Worm (Caenorhabditis elegans) whole organism, midembryonic: Measurements from ENCODE around the gene unc-58.
A peak's percentile ranks its signal among the peaks of the same experiment; 100 is the strongest.

ENCODE experiments used
- T22C8.4 ChIP-seq: fragments of 200-800 bp; sonication (Bioruptor generic); IDR thresholded peaks from 2 replicates; pipeline ENCODE4 v1.3.6; 2022; ENCODE audit warnings: missing genetic modification characterization, missing compliant biosample characterization
- cog-1 ChIP-seq: sonication (generic microtip); optimal IDR thresholded peaks from 2 replicates; lab custom pipeline; 2016; ENCODE audit warnings: missing genetic modification characterization, missing compliant biosample characterization
- flt-1 ChIP-seq: fragments of 200-800 bp; sonication (Bioruptor generic); IDR thresholded peaks from 2 replicates; pipeline ENCODE4 v1.3.6; 2022; ENCODE audit warnings: missing genetic modification characterization, missing compliant biosample characterization
- klf-2 ChIP-seq: fragments of 200-800 bp; sonication (Bioruptor generic); conservative IDR thresholded peaks from 2 replicates; pipeline ENCODE4 v1.3.6; 2022; ENCODE audit warnings: missing genetic modification reagents, missing genetic modification characterization, missing compliant biosample characterization
- ref-1 ChIP-seq: fragments of 200-800 bp; sonication (Bioruptor generic); conservative IDR thresholded peaks from 2 replicates; pipeline ENCODE4 v1.3.6; 2022; ENCODE audit warnings: missing genetic modification reagents, missing genetic modification characterization, missing compliant biosample characterization
- ztf-29 ChIP-seq: fragments of 200-800 bp; sonication (Bioruptor generic); IDR thresholded peaks from 2 replicates; pipeline ENCODE4 v1.3.6; 2022; ENCODE audit warnings: missing genetic modification reagents, missing genetic modification characterization, missing compliant biosample characterization

DNA sequence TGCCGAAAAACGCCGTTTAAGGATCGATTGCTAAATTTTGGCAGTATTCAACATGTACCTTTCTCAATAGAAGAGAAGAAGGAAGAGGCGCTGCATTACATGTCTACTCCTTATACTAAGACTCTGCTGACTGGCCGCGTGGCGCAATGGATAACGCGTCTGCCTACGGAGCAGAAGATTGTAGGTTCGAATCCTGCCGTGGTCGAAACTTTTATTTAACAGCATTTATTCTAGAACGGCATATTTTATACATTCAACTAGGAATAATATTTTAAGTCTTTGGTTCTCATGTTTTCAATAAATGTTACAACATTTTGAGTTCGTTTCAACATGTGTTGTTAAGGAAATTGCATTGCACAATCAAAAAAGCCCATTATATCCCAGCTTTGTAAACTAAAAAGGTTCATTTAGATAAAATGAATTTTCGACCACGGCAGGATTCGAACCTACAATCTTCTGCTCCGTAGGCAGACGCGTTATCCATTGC is 393 bp downstream of the unc-58 start:
- TF ChIP-seq ztf-29 (GFP tag; lab: Robert Waterston, UW) (peak; percentile 41; the same call in 1 of the 2 replicates), flt-1 (peak; percentile 93), cog-1 (tag; lab: Kevin White, UChicago) (peak; percentile 68), klf-2 (GFP tag; lab: Robert Waterston, UW) (peak; percentile 93), ref-1 (GFP tag; lab: Robert Waterston, UW) (peak; percentile 83), T22C8.4 (GFP tag; lab: Robert Waterston, UW) (peak; percentile 91)
